Worm (Caenorhabditis elegans) whole organism, mixed stage, embryonic: ENCODE data around the gene gmap-2.

ENCODE experiments used
- M03D4.4 ChIP-seq: sonication (generic microtip); optimal IDR thresholded peaks from 2 replicates; lab custom pipeline; 2017; ENCODE audit warnings: mild to moderate bottlenecking, missing genetic modification characterization, missing compliant biosample characterization
- blmp-1 ChIP-seq: fragments of 150-350 bp; optimal IDR thresholded peaks from 2 replicates; lab custom pipeline; 2014; ENCODE audit warnings: missing biosample characterization, missing genetic modification characterization
- ceh-39 ChIP-seq: fragments of 150-350 bp; optimal IDR thresholded peaks from 2 replicates; lab custom pipeline; 2014; ENCODE audit warnings: missing biosample characterization, missing genetic modification characterization
- ceh-43 ChIP-seq: fragments of 200-800 bp; sonication (Bioruptor generic); optimal IDR thresholded peaks from 2 replicates; lab custom pipeline; 2018; ENCODE audit warnings: mild to moderate bottlenecking, missing genetic modification characterization, moderate library complexity, missing compliant biosample characterization
- ces-1 ChIP-seq: fragments of 150-350 bp; optimal IDR thresholded peaks from 2 replicates; lab custom pipeline; 2014; ENCODE audit warnings: missing biosample characterization, missing genetic modification reagents, missing genetic modification characterization
- cnd-1 ChIP-seq: fragments of 200-800 bp; sonication (Bioruptor generic); optimal IDR thresholded peaks from 2 replicates; lab custom pipeline; 2018; ENCODE audit warnings: mild to moderate bottlenecking, missing genetic modification characterization, missing compliant biosample characterization
- drap-1 ChIP-seq: fragments of 200-800 bp; sonication (Bioruptor generic); optimal IDR thresholded peaks from 3 replicates; lab custom pipeline; 2018; ENCODE audit warnings: mild to moderate bottlenecking, missing genetic modification characterization, missing compliant biosample characterization
- elt-1 ChIP-seq: sonication (generic microtip); optimal IDR thresholded peaks from 2 replicates; lab custom pipeline; 2017; ENCODE audit warnings: missing genetic modification characterization, mild to moderate bottlenecking, missing compliant biosample characterization, antibody characterized with exemption, moderate library complexity, borderline replicate concordance; ENCODE audit not compliant: insufficient read depth
- elt-3 ChIP-seq: fragments of 150-350 bp; optimal IDR thresholded peaks from 2 replicates; lab custom pipeline; 2014; ENCODE audit warnings: missing biosample characterization, missing genetic modification characterization
- flh-1 ChIP-seq: fragments of 200-800 bp; sonication (Bioruptor generic); optimal IDR thresholded peaks from 2 replicates; lab custom pipeline; 2018; ENCODE audit warnings: mild to moderate bottlenecking, missing genetic modification characterization, moderate library complexity, missing compliant biosample characterization
- ham-2 ChIP-seq: fragments of 200-800 bp; sonication (Bioruptor generic); optimal IDR thresholded peaks from 2 replicates; lab custom pipeline; 2018; ENCODE audit warnings: mild to moderate bottlenecking, missing genetic modification characterization, missing compliant biosample characterization
- hlh-1 ChIP-seq: fragments of 150-350 bp; optimal IDR thresholded peaks from 2 replicates; lab custom pipeline; 2014; ENCODE audit warnings: missing biosample characterization, missing genetic modification reagents, missing genetic modification characterization
- lin-13 ChIP-seq: fragments of 150-350 bp; optimal IDR thresholded peaks from 2 replicates; lab custom pipeline; 2014; ENCODE audit warnings: missing biosample characterization, missing genetic modification characterization
- lin-32 ChIP-seq: fragments of 200-800 bp; sonication (Bioruptor generic); optimal IDR thresholded peaks from 2 replicates; lab custom pipeline; 2018; ENCODE audit warnings: mild to moderate bottlenecking, missing genetic modification characterization, missing compliant biosample characterization
- lsy-2 ChIP-seq: fragments of 150-350 bp; optimal IDR thresholded peaks from 2 replicates; lab custom pipeline; 2014; ENCODE audit warnings: missing biosample characterization, missing genetic modification characterization
- mab-5 ChIP-seq: fragments of 150-350 bp; optimal IDR thresholded peaks from 2 replicates; lab custom pipeline; 2014; ENCODE audit warnings: missing biosample characterization, missing genetic modification characterization
- mep-1 ChIP-seq: fragments of 150-350 bp; optimal IDR thresholded peaks from 2 replicates; lab custom pipeline; 2017; ENCODE audit warnings: missing biosample characterization, missing genetic modification reagents, missing genetic modification characterization, inconsistent platforms
- mls-2 ChIP-seq: sonication (generic microtip); optimal IDR thresholded peaks from 2 replicates; lab custom pipeline; 2016; ENCODE audit warnings: mild to moderate bottlenecking, missing genetic modification characterization, moderate library complexity, missing compliant biosample characterization
- nhr-12 ChIP-seq: fragments of 150-350 bp; optimal IDR thresholded peaks from 2 replicates; lab custom pipeline; 2014; ENCODE audit warnings: missing biosample characterization, missing genetic modification characterization
- nhr-2 ChIP-seq: fragments of 150-350 bp; optimal IDR thresholded peaks from 2 replicates; lab custom pipeline; 2014; ENCODE audit warnings: missing biosample characterization, missing genetic modification characterization
- nhr-237 ChIP-seq: fragments of 150-350 bp; optimal IDR thresholded peaks from 2 replicates; lab custom pipeline; 2014; ENCODE audit warnings: missing biosample characterization, missing genetic modification characterization
- nhr-28 ChIP-seq: fragments of 150-350 bp; optimal IDR thresholded peaks from 2 replicates; lab custom pipeline; 2014; ENCODE audit warnings: missing biosample characterization, missing genetic modification characterization
- nhr-76 ChIP-seq: sonication (generic microtip); optimal IDR thresholded peaks from 2 replicates; lab custom pipeline; 2017; ENCODE audit warnings: missing biosample characterization, missing genetic modification characterization
- pha-4 ChIP-seq: fragments of 150-350 bp; optimal IDR thresholded peaks from 2 replicates; lab custom pipeline; 2018; ENCODE audit warnings: missing biosample characterization, missing genetic modification reagents, missing genetic modification characterization
- sem-2 ChIP-seq: fragments of 200-800 bp; sonication (Bioruptor generic); optimal IDR thresholded peaks from 2 replicates; lab custom pipeline; 2018; ENCODE audit warnings: mild to moderate bottlenecking, missing genetic modification characterization, missing compliant biosample characterization
- snpc-4 ChIP-seq: fragments of 150-350 bp; optimal IDR thresholded peaks from 2 replicates; lab custom pipeline; 2014; ENCODE audit warnings: missing biosample characterization, missing genetic modification characterization
- sptf-1 ChIP-seq: sonication (generic microtip); optimal IDR thresholded peaks from 2 replicates; lab custom pipeline; 2017; ENCODE audit warnings: mild to moderate bottlenecking, missing genetic modification characterization, moderate library complexity, missing compliant biosample characterization
- tbx-8 ChIP-seq: fragments of 200-800 bp; sonication (Bioruptor generic); optimal IDR thresholded peaks from 2 replicates; lab custom pipeline; 2018; ENCODE audit warnings: mild to moderate bottlenecking, missing genetic modification characterization, moderate library complexity, missing compliant biosample characterization
- unc-120 ChIP-seq: sonication (generic microtip); optimal IDR thresholded peaks from 2 replicates; lab custom pipeline; 2017; ENCODE audit warnings: missing genetic modification characterization, missing compliant biosample characterization; ENCODE audit not compliant: poor library complexity, severe bottlenecking
- unc-62 ChIP-seq: fragments of 150-350 bp; optimal IDR thresholded peaks from 2 replicates; lab custom pipeline; 2014; ENCODE audit warnings: missing biosample characterization, missing genetic modification reagents, missing genetic modification characterization
- zip-8 ChIP-seq: fragments of 150-350 bp; optimal IDR thresholded peaks from 2 replicates; lab custom pipeline; 2014; ENCODE audit warnings: missing biosample characterization, missing genetic modification characterization
- ztf-11 ChIP-seq: fragments of 150-350 bp; optimal IDR thresholded peaks from 2 replicates; lab custom pipeline; 2014; ENCODE audit warnings: missing biosample characterization, missing genetic modification characterization

gmap-2 gene

DNA sequence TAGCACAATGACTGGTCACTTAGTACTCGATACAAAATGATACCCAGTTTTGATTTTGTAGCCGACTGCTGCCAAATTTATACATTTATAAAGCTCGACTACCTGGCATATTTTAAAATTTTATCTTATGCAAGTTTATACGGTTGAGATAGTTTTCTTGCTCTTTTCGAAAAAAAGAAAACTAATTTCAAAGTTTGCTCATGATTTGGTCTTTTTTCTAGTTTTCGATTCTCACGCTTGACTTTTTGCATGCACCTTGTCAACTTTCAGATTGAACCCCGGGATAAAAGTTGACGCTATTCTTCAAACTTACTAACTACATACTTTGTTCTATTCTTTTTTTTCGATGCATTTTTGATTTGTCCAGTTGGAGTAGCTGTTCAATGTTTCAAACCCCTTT is 16.1 kb downstream of the gmap-2 start:
- TF ChIP-seq elt-1 (tag; lab: Kevin White, UChicago): no peak
- no peak for TF ChIP-seq unc-120 (tag; lab: Kevin White, UChicago)
- TF ChIP-seq sem-2 (GFP tag; lab: Kevin White, UChicago): no peak
- TF ChIP-seq ztf-11 (tag; lab: Kevin White, UChicago): no peak
- TF ChIP-seq pha-4: no peak
- no peak for TF ChIP-seq nhr-12 (tag; lab: Kevin White, UChicago)
- TF ChIP-seq ham-2 (GFP tag; lab: Kevin White, UChicago): no peak
- TF ChIP-seq lin-32: no peak
- TF ChIP-seq hlh-1 (tag; lab: Kevin White, UChicago): no peak
- no peak for TF ChIP-seq zip-8 (tag; lab: Kevin White, UChicago)
- TF ChIP-seq lsy-2 (tag; lab: Kevin White, UChicago): no peak
- no peak for TF ChIP-seq snpc-4 (tag; lab: Kevin White, UChicago)
- no peak for TF ChIP-seq blmp-1 (tag; lab: Kevin White, UChicago)
- TF ChIP-seq sptf-1 (tag; lab: Kevin White, UChicago): no peak
- no peak for TF ChIP-seq tbx-8 (GFP tag; lab: Kevin White, UChicago)
- TF ChIP-seq nhr-28 (tag; lab: Kevin White, UChicago): no peak

DNA sequence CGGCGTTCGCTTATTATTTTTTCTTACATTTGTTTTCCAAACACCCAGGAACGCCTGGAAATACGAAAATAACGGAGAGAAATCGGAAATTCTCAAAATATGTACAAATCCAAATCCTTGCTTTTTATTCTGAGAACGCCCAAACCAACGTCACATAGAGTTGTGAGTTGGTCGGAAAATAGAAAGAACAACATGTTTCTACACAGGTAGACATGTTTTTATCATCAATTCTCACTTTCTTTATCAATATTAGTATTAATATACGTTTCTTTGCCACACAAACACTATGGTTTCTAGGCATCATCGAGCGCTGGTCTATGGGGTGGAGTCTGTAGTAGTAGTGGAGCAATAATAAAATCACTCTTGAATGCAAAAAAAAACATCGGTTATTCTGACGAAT is 24.6 kb downstream of the gmap-2 start:
- no peak for TF ChIP-seq sptf-1 (tag; lab: Kevin White, UChicago)

DNA sequence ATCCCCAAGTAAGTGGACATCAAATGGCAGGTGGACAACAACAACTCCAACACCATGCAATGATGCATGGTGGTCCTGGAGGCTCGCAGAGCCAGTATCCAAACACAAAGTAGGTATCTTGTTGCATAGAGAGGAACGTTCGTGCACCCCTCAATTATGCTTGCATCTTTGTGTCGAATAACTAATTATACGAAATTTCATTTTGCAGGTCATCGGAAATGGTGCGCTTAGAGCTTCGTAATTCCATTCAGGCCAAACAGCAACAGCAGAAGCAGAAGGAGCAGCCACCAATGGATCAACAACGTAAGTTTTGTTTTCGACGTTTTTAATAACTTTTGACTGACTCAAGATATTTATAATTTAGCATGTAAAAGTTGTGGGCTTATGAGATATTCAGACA is 26.6 kb downstream of the gmap-2 start:
- TF ChIP-seq elt-3 (tag; lab: Kevin White, UChicago): no peak
- peak; percentile 74 for TF ChIP-seq ces-1 (GFP tag; lab: Kevin White, UChicago)

DNA sequence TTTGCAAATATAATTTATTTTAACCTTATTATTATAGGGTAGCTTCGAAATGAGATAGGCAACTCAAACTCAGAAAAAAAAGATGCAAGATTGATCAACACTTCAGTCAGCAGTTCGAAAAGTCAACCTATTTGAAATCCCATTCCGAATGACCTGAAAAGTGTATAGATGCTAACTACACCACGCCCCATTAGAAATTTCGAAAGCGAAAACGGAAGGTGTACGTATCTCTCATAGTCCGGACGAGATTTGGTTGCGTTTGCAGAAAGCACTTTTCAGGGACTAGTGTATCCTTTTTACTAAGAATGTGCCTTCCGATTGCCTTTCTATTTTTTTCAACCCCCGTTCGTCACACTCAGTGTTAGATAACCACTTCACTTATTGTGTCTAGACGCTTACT is 27.4 kb downstream of the gmap-2 start:
- TF ChIP-seq nhr-237 (tag; lab: Kevin White, UChicago): no peak
- no peak for TF ChIP-seq unc-120 (tag; lab: Kevin White, UChicago)
- no peak for TF ChIP-seq sem-2 (GFP tag; lab: Kevin White, UChicago)
- no peak for TF ChIP-seq ceh-39 (tag; lab: Kevin White, UChicago)
- no peak for TF ChIP-seq ceh-43 (GFP tag; lab: Kevin White, UChicago)
- no peak for TF ChIP-seq unc-62 (GFP tag; lab: Kevin White, UChicago)
- no peak for TF ChIP-seq tbx-8 (GFP tag; lab: Kevin White, UChicago)
- TF ChIP-seq lin-13: no peak
- no peak for TF ChIP-seq lin-32
- no peak for TF ChIP-seq drap-1 (GFP tag; lab: Kevin White, UChicago)
- no peak for TF ChIP-seq M03D4.4 (tag; lab: Kevin White, UChicago)
- TF ChIP-seq blmp-1 (tag; lab: Kevin White, UChicago): no peak
- TF ChIP-seq mab-5 (tag; lab: Kevin White, UChicago): no peak
- TF ChIP-seq lsy-2 (tag; lab: Kevin White, UChicago): no peak
- TF ChIP-seq sptf-1 (tag; lab: Kevin White, UChicago): no peak
- no peak for TF ChIP-seq flh-1 (GFP tag; lab: Kevin White, UChicago)
- no peak for TF ChIP-seq nhr-12 (tag; lab: Kevin White, UChicago)
- no peak for TF ChIP-seq ham-2 (GFP tag; lab: Kevin White, UChicago)
- TF ChIP-seq zip-8 (tag; lab: Kevin White, UChicago): no peak
- TF ChIP-seq, all 35 proteins: peak for 0

DNA sequence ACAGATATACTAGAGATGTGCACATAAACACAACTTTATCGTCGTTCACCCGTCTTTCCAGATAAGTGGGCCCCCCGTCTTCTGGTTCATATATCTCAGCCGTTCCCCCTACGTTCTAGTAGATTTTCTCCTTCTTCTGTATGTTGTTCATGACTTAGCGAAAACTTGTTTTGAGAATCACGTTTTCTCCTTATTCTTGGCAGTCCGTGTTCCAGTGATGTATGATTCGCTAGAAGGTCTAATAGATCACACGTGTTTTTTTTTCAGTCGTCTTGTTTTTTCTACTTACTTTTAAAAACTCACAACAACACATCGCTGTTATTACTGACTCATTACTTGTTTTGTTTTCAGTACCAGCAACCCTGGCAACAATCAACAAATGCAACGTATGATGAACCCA is 28.0 kb downstream of the gmap-2 start:
- TF ChIP-seq sem-2 (GFP tag; lab: Kevin White, UChicago): no peak
- TF ChIP-seq nhr-2 (tag; lab: Kevin White, UChicago): no peak

DNA sequence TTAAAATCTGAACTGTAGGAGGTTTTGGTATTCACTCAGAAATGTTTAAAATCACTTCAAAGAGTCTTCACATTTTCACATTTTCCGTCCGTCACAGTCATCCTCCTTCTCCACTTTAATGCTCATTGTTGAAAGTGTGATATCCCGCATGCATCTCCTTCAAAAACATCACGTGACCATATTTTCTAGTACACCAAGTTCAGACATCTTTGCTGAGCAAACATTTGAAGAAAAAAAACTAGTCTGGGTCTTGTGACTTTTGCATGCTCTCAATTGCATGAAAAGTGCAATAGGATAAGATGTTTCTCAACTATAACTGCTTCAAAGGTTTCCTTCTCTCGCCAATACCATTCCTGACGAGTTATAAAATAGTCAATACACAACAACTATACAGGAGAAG is 28.9 kb downstream of the gmap-2 start:
- TF ChIP-seq zip-8 (tag; lab: Kevin White, UChicago) (no peak), mep-1 (tag; lab: Kevin White, UChicago) (no peak), flh-1 (GFP tag; lab: Kevin White, UChicago) (no peak), mls-2 (tag; lab: Kevin White, UChicago) (no peak), nhr-2 (tag; lab: Kevin White, UChicago) (no peak), nhr-76 (tag; lab: Kevin White, UChicago) (no peak), cnd-1 (tag; lab: Kevin White, UChicago) (no peak)
